Fruit fly (Drosophila melanogaster) whole organism, embryonic: ENCODE results near the gene cort.

Source experiments
- BEAF-32 ChIP-seq: fragments of 200-800 bp; sonication (Bioruptor generic); optimal IDR thresholded peaks from 3 replicates; lab custom pipeline; 2017; ENCODE audit warnings: missing biosample characterization, missing genetic modification characterization, mild to moderate bottlenecking, moderate library complexity, missing genetic modification reagents
- BtbVII ChIP-seq: fragments of 200-800 bp; sonication (Bioruptor generic); optimal IDR thresholded peaks from 3 replicates; lab custom pipeline; 2017; ENCODE audit warnings: missing biosample characterization, mild to moderate bottlenecking, missing genetic modification characterization
- CG10979 ChIP-seq: fragments of 200-800 bp; sonication (Bioruptor generic); optimal IDR thresholded peaks from 2 replicates; lab custom pipeline; 2018; ENCODE audit warnings: missing biosample characterization, mild to moderate bottlenecking, missing genetic modification characterization, moderate library complexity
- CG13296 ChIP-seq: fragments of 200-800 bp; sonication (Bioruptor generic); optimal IDR thresholded peaks from 3 replicates; lab custom pipeline; 2018; ENCODE audit warnings: missing biosample characterization, mild to moderate bottlenecking, missing genetic modification characterization
- CG14441 ChIP-seq: fragments of 200-800 bp; sonication (Bioruptor generic); IDR thresholded peaks from 2 replicates; pipeline ENCODE4 v1.3.6; 2022; ENCODE audit warnings: missing biosample characterization, missing genetic modification characterization
- CG17186 ChIP-seq: fragments of 200-800 bp; sonication (Bioruptor generic); optimal IDR thresholded peaks from 3 replicates; lab custom pipeline; 2017; ENCODE audit warnings: missing biosample characterization, missing genetic modification reagents, missing genetic modification characterization
- CG17328 ChIP-seq: fragments of 200-800 bp; sonication (Bioruptor generic); IDR thresholded peaks from 2 replicates; pipeline ENCODE4 v1.3.6; 2022; ENCODE audit warnings: missing biosample characterization, missing genetic modification characterization
- CG3065 ChIP-seq: fragments of 200-800 bp; sonication (Bioruptor generic); optimal IDR thresholded peaks from 2 replicates; lab custom pipeline; 2016; ENCODE audit warnings: missing biosample characterization, missing genetic modification characterization
- CG31365 ChIP-seq: fragments of 200-800 bp; sonication (Bioruptor generic); optimal IDR thresholded peaks from 2 replicates; lab custom pipeline; 2018; ENCODE audit warnings: missing biosample characterization, mild to moderate bottlenecking, missing genetic modification characterization
- CG3407 ChIP-seq: fragments of 200-800 bp; sonication (Bioruptor generic); optimal IDR thresholded peaks from 2 replicates; lab custom pipeline; 2018; ENCODE audit warnings: missing biosample characterization, mild to moderate bottlenecking, missing genetic modification characterization
- CG3995 ChIP-seq: fragments of 200-800 bp; sonication (Bioruptor generic); optimal IDR thresholded peaks from 3 replicates; lab custom pipeline; 2016; ENCODE audit warnings: missing biosample characterization, missing genetic modification characterization
- CG4707 ChIP-seq: fragments of 200-800 bp; sonication (Bioruptor generic); optimal IDR thresholded peaks from 2 replicates; lab custom pipeline; 2018; ENCODE audit warnings: missing biosample characterization, mild to moderate bottlenecking, missing genetic modification characterization, moderate library complexity
- CG5245 ChIP-seq: fragments of 200-800 bp; sonication (Bioruptor generic); optimal IDR thresholded peaks from 3 replicates; lab custom pipeline; 2016; ENCODE audit warnings: missing biosample characterization, missing genetic modification characterization
- CG5953 ChIP-seq: fragments of 200-800 bp; sonication (Bioruptor generic); IDR thresholded peaks from 2 replicates; pipeline ENCODE4 v1.3.6; 2022; ENCODE audit warnings: missing biosample characterization, missing genetic modification characterization
- CG6689 ChIP-seq: fragments of 200-800 bp; sonication (Bioruptor generic); IDR thresholded peaks from 2 replicates; pipeline ENCODE4 v1.3.6; 2022; ENCODE audit warnings: missing biosample characterization, missing genetic modification characterization
- CG6854 ChIP-seq: fragments of 200-800 bp; sonication (Bioruptor generic); optimal IDR thresholded peaks from 3 replicates; lab custom pipeline; 2017; ENCODE audit warnings: missing biosample characterization, mild to moderate bottlenecking, missing genetic modification characterization
- CG7357 ChIP-seq: fragments of 200-800 bp; sonication (Bioruptor generic); IDR thresholded peaks from 3 replicates; pipeline ENCODE4 v1.3.6; 2022; ENCODE audit warnings: missing biosample characterization, missing genetic modification characterization
- CG8359 ChIP-seq: fragments of 200-800 bp; sonication (Bioruptor generic); optimal IDR thresholded peaks from 2 replicates; lab custom pipeline; 2017; ENCODE audit warnings: missing biosample characterization, mild to moderate bottlenecking, missing genetic modification characterization, borderline replicate concordance
- CG8765 ChIP-seq: fragments of 200-800 bp; sonication (Bioruptor generic); IDR thresholded peaks from 2 replicates; pipeline ENCODE4 v1.3.6; 2022; ENCODE audit warnings: missing biosample characterization, missing genetic modification characterization
- CG8944 ChIP-seq: fragments of 200-800 bp; sonication (Bioruptor generic); optimal IDR thresholded peaks from 3 replicates; lab custom pipeline; 2016; ENCODE audit warnings: missing biosample characterization, missing genetic modification characterization
- CG9797 ChIP-seq: fragments of 200-800 bp; sonication (Bioruptor generic); optimal IDR thresholded peaks from 3 replicates; lab custom pipeline; 2018; ENCODE audit warnings: missing biosample characterization, mild to moderate bottlenecking, missing genetic modification characterization
- CG9817 ChIP-seq: fragments of 200-800 bp; sonication (Bioruptor generic); optimal IDR thresholded peaks from 2 replicates; lab custom pipeline; 2018; ENCODE audit warnings: missing biosample characterization, mild to moderate bottlenecking, missing genetic modification characterization, moderate library complexity
- D19B ChIP-seq: fragments of 200-800 bp; sonication (Bioruptor generic); optimal IDR thresholded peaks from 2 replicates; lab custom pipeline; 2017; ENCODE audit warnings: missing biosample characterization, mild to moderate bottlenecking, missing genetic modification characterization
- Deaf1 ChIP-seq: fragments of 200-800 bp; optimal IDR thresholded peaks from 3 replicates; lab custom pipeline; 2019; ENCODE audit warnings: missing biosample characterization, mild to moderate bottlenecking, missing genetic modification characterization, moderate library complexity
- Dll ChIP-seq: fragments of 200-800 bp; sonication (Bioruptor generic); IDR thresholded peaks from 4 replicates; pipeline ENCODE4 v1.3.6; 2022; ENCODE audit warnings: missing biosample characterization, missing genetic modification characterization; ENCODE audit not compliant: partially characterized antibody
- Doc2 ChIP-seq: fragments of 200-800 bp; sonication (Bioruptor generic); IDR thresholded peaks from 2 replicates; pipeline ENCODE4 v1.3.6; 2022; ENCODE audit warnings: missing biosample characterization, missing genetic modification characterization
- HLH4C ChIP-seq: fragments of 200-800 bp; sonication (Bioruptor generic); IDR thresholded peaks from 3 replicates; pipeline ENCODE4 v1.3.6; 2022; ENCODE audit warnings: missing biosample characterization, missing genetic modification characterization; ENCODE audit not compliant: partially characterized antibody
- HmgZ ChIP-seq: fragments of 200-800 bp; sonication (Bioruptor generic); optimal IDR thresholded peaks from 2 replicates; lab custom pipeline; 2018; ENCODE audit warnings: missing biosample characterization, mild to moderate bottlenecking, missing genetic modification characterization
- Hr51 ChIP-seq, 2 experiments: fragments of 200-800 bp; sonication (Bioruptor generic); optimal IDR thresholded peaks; 2 replicates in 1 of 2; 3 replicates in 1 of 2; lab custom pipeline; 2016 to 2018; ENCODE audit warnings: missing biosample characterization in 2 of 2, missing genetic modification characterization in 2 of 2, mild to moderate bottlenecking in 1 of 2, moderate library complexity in 1 of 2
- Kr ChIP-seq: fragments of 200-800 bp; sonication (Bioruptor generic); optimal IDR thresholded peaks from 2 replicates; lab custom pipeline; 2017; ENCODE audit warnings: missing biosample characterization, mild to moderate bottlenecking, missing genetic modification characterization
- MTF-1 ChIP-seq: fragments of 200-800 bp; sonication (Bioruptor generic); optimal IDR thresholded peaks from 2 replicates; lab custom pipeline; 2018; ENCODE audit warnings: missing biosample characterization, mild to moderate bottlenecking, missing genetic modification characterization, borderline replicate concordance
- Sox102F ChIP-seq: fragments of 200-800 bp; sonication (Bioruptor generic); optimal IDR thresholded peaks from 2 replicates; lab custom pipeline; 2018; ENCODE audit warnings: missing biosample characterization, mild to moderate bottlenecking, missing genetic modification characterization, moderate library complexity
- Taf1 ChIP-seq: fragments of 200-800 bp; sonication (Bioruptor generic); IDR thresholded peaks from 2 replicates; pipeline ENCODE4 v1.3.6; 2022; ENCODE audit warnings: missing biosample characterization, missing genetic modification characterization
- btn ChIP-seq: fragments of 200-800 bp; sonication (Bioruptor generic); optimal IDR thresholded peaks from 2 replicates; lab custom pipeline; 2016; ENCODE audit warnings: missing biosample characterization, missing genetic modification characterization
- ewg ChIP-seq: fragments of 200-800 bp; sonication (Bioruptor generic); optimal IDR thresholded peaks from 3 replicates; lab custom pipeline; 2017; ENCODE audit warnings: mild to moderate bottlenecking, missing biosample characterization, missing genetic modification reagents, missing genetic modification characterization
- ftz-f1 ChIP-seq: fragments of 200-800 bp; sonication (Bioruptor generic); optimal IDR thresholded peaks from 2 replicates; lab custom pipeline; 2016; ENCODE audit warnings: missing biosample characterization, missing genetic modification characterization
- gcm2 ChIP-seq: fragments of 200-800 bp; sonication (Bioruptor generic); optimal IDR thresholded peaks from 2 replicates; lab custom pipeline; 2016; ENCODE audit warnings: missing biosample characterization, missing genetic modification characterization
- hth ChIP-seq: fragments of >200 bp; optimal IDR thresholded peaks from 2 replicates; lab custom pipeline; 2017; ENCODE audit warnings: inconsistent platforms
- knrl ChIP-seq: fragments of 200-800 bp; sonication (Bioruptor generic); IDR thresholded peaks from 3 replicates; pipeline ENCODE4 v1.3.6; 2022; ENCODE audit warnings: missing biosample characterization, missing genetic modification characterization; ENCODE audit not compliant: partially characterized antibody
- lmd ChIP-seq: fragments of 200-800 bp; sonication (Bioruptor generic); IDR thresholded peaks from 2 replicates; pipeline ENCODE4 v1.3.6; 2022; ENCODE audit warnings: missing biosample characterization, missing genetic modification characterization
- pfk ChIP-seq: fragments of 200-800 bp; sonication (Bioruptor generic); optimal IDR thresholded peaks from 2 replicates; lab custom pipeline; 2018; ENCODE audit warnings: missing biosample characterization, mild to moderate bottlenecking, missing genetic modification characterization, moderate library complexity
- ranshi ChIP-seq: fragments of 200-800 bp; sonication (Bioruptor generic); IDR thresholded peaks from 2 replicates; pipeline ENCODE4 v1.3.6; 2022; ENCODE audit warnings: missing biosample characterization, missing genetic modification characterization
- schlank ChIP-seq: fragments of 200-800 bp; sonication (Bioruptor generic); optimal IDR thresholded peaks from 2 replicates; lab custom pipeline; 2018; ENCODE audit warnings: missing biosample characterization, mild to moderate bottlenecking, missing genetic modification characterization
- sisA ChIP-seq: fragments of 200-800 bp; sonication (Bioruptor generic); IDR thresholded peaks from 2 replicates; pipeline ENCODE4 v1.3.6; 2022; ENCODE audit warnings: missing biosample characterization, missing genetic modification characterization
- slou ChIP-seq: fragments of 200-800 bp; sonication (Bioruptor generic); optimal IDR thresholded peaks from 3 replicates; lab custom pipeline; 2016; ENCODE audit warnings: missing biosample characterization, missing genetic modification characterization
- sqz ChIP-seq: fragments of 200-800 bp; sonication (Bioruptor generic); optimal IDR thresholded peaks from 3 replicates; lab custom pipeline; 2018; ENCODE audit warnings: missing biosample characterization, mild to moderate bottlenecking, missing genetic modification characterization
- usp ChIP-seq: fragments of >200 bp; optimal IDR thresholded peaks from 2 replicates; lab custom pipeline; 2017; ENCODE audit warnings: missing biosample characterization, missing genetic modification characterization
- z ChIP-seq: fragments of 200-800 bp; sonication (Bioruptor generic); IDR thresholded peaks from 3 replicates; pipeline ENCODE4 v1.3.6; 2022; ENCODE audit warnings: missing biosample characterization, missing genetic modification characterization
- zen ChIP-seq: fragments of 200-800 bp; sonication (Bioruptor generic); optimal IDR thresholded peaks from 3 replicates; lab custom pipeline; 2018; ENCODE audit warnings: missing biosample characterization, mild to moderate bottlenecking, missing genetic modification characterization, moderate library complexity

cort gene

dm6 chr2L:6722822-6723749, 46.7 kb upstream of the cort start, which contains the start of gene homer (continued):
- no peak for TF ChIP-seq CG4707 (GFP tag; lab: Kevin White, UChicago)
- no peak for TF ChIP-seq MTF-1
- TF ChIP-seq CG3407 (GFP tag; lab: Kevin White, UChicago): no peak
- TF ChIP-seq CG10979: no peak
- TF ChIP-seq CG3065 (GFP tag; lab: Kevin White, UChicago): no peak
- TF ChIP-seq Deaf1 (tag; lab: Kevin White, UChicago): no peak
- TF ChIP-seq CG31365 (tag; lab: Kevin White, UChicago): no peak
- TF ChIP-seq btn: no peak
- TF ChIP-seq sisA (GFP tag; lab: Robert Waterston, UW): no peak
- peak; percentile 10 for TF ChIP-seq ftz-f1 (GFP tag; lab: Kevin White, UChicago)
- no peak for TF ChIP-seq schlank (tag; lab: Kevin White, UChicago)
- TF ChIP-seq Kr: no peak
- TF ChIP-seq D19B (GFP tag; lab: Kevin White, UChicago): no peak
- TF ChIP-seq CG8765 (GFP tag; lab: Robert Waterston, UW): 0 out of 2 replicates have a peak, but pooled peaks have one; percentile 25
- TF ChIP-seq CG7357 (GFP tag; lab: Robert Waterston, UW): no peak
- no peak for TF ChIP-seq ewg (GFP tag; lab: Kevin White, UChicago)
- peak; percentile 94 for TF ChIP-seq BEAF-32
- TF ChIP-seq Hr51 (GFP tag; optimal IDR thresholded peaks at IDR 0.05; lab: Kevin White, UChicago): no peak
- no peak for TF ChIP-seq Doc2
- no peak for TF ChIP-seq pfk (GFP tag; lab: Kevin White, UChicago)
- TF ChIP-seq usp (GFP tag; lab: Kevin White, UChicago): no peak
- peak; percentile 97 for TF ChIP-seq HLH4C
- no peak for TF ChIP-seq CG5953
- no peak for TF ChIP-seq CG6854 (GFP tag; lab: Kevin White, UChicago)
- no peak for TF ChIP-seq CG6689
- peak; percentile 33 for TF ChIP-seq CG13296 (GFP tag; lab: Kevin White, UChicago)
- TF ChIP-seq CG8359 (GFP tag; lab: Kevin White, UChicago): no peak
- TF ChIP-seq CG17328 (GFP tag; lab: Robert Waterston, UW): no peak
- TF ChIP-seq hth: no peak
- peak; percentile 38 for TF ChIP-seq zen (tag; lab: Kevin White, UChicago)
- TF ChIP-seq Dll (GFP tag; lab: Robert Waterston, UW): peak; percentile 92; the same call in 3 of the 4 replicates
- no peak for TF ChIP-seq CG5245 (GFP tag; lab: Kevin White, UChicago)
- no peak for TF ChIP-seq slou
- no peak for TF ChIP-seq sqz
- TF ChIP-seq Sox102F (GFP tag; lab: Kevin White, UChicago): no peak
- TF ChIP-seq CG3995 (GFP tag; lab: Kevin White, UChicago): no peak
- peak; percentile 52 for TF ChIP-seq HmgZ (tag; lab: Kevin White, UChicago)
- no peak for TF ChIP-seq gcm2 (GFP tag; lab: Kevin White, UChicago)
- no peak for TF ChIP-seq CG8944 (GFP tag; lab: Kevin White, UChicago)
- TF ChIP-seq CG9817 (tag; lab: Kevin White, UChicago): no peak
- no peak for TF ChIP-seq ranshi (GFP tag; lab: Robert Waterston, UW)
- TF ChIP-seq knrl (GFP tag; lab: Robert Waterston, UW): peak; percentile 92
- TF ChIP-seq lmd: no peak
- TF ChIP-seq BtbVII: no peak
- no peak for TF ChIP-seq z (GFP tag; lab: Robert Waterston, UW)
- no peak for TF ChIP-seq CG9797 (GFP tag; lab: Kevin White, UChicago)
- TF ChIP-seq CG17186 (GFP tag; lab: Kevin White, UChicago): peak; percentile 1
- no peak for TF ChIP-seq Taf1
- no peak for TF ChIP-seq CG14441
